Fruit fly (Drosophila melanogaster) whole organism, embryonic: Measurements from ENCODE around the gene Agpat1.

ENCODE experiments used
- Atf-2 ChIP-seq: fragments of 200-800 bp; sonication (Bioruptor generic); optimal IDR thresholded peaks from 2 replicates; lab custom pipeline; 2016; ENCODE audit warnings: missing biosample characterization, missing genetic modification characterization
- BEAF-32 ChIP-seq: fragments of 200-800 bp; sonication (Bioruptor generic); optimal IDR thresholded peaks from 3 replicates; lab custom pipeline; 2017; ENCODE audit warnings: missing biosample characterization, missing genetic modification characterization, mild to moderate bottlenecking, moderate library complexity, missing genetic modification reagents
- CG10366 ChIP-seq: fragments of 200-800 bp; sonication (Bioruptor generic); IDR thresholded peaks from 2 replicates; pipeline ENCODE4 v1.3.6; 2022; ENCODE audit warnings: missing biosample characterization, missing genetic modification characterization
- CG10565 ChIP-seq: fragments of 200-800 bp; sonication (Bioruptor generic); optimal IDR thresholded peaks from 3 replicates; lab custom pipeline; 2016; ENCODE audit warnings: missing biosample characterization, mild to moderate bottlenecking, missing genetic modification characterization
- CG11247 ChIP-seq: fragments of 200-800 bp; sonication (Bioruptor generic); IDR thresholded peaks from 2 replicates; pipeline ENCODE4 v1.3.6; 2022; ENCODE audit warnings: missing biosample characterization, missing genetic modification characterization
- CG14860 ChIP-seq: fragments of 200-800 bp; sonication (Bioruptor generic); IDR thresholded peaks from 3 replicates; pipeline ENCODE4 v1.3.6; 2022; ENCODE audit warnings: missing biosample characterization, missing genetic modification characterization; ENCODE audit not compliant: partially characterized antibody
- CG2712 ChIP-seq: fragments of 200-800 bp; optimal IDR thresholded peaks from 3 replicates; lab custom pipeline; 2019; ENCODE audit warnings: missing biosample characterization, mild to moderate bottlenecking, missing genetic modification characterization, moderate library complexity
- CG2889 ChIP-seq: fragments of 200-800 bp; sonication (Bioruptor generic); IDR thresholded peaks from 3 replicates; pipeline ENCODE4 v1.3.6; 2022; ENCODE audit warnings: missing biosample characterization, missing genetic modification characterization
- CG3995 ChIP-seq: fragments of 200-800 bp; sonication (Bioruptor generic); optimal IDR thresholded peaks from 3 replicates; lab custom pipeline; 2016; ENCODE audit warnings: missing biosample characterization, missing genetic modification characterization
- CG43689 ChIP-seq: fragments of 200-800 bp; sonication (Bioruptor generic); IDR thresholded peaks from 2 replicates; pipeline ENCODE4 v1.3.6; 2022; ENCODE audit warnings: missing biosample characterization, missing genetic modification characterization
- CG4707 ChIP-seq: fragments of 200-800 bp; sonication (Bioruptor generic); optimal IDR thresholded peaks from 2 replicates; lab custom pipeline; 2018; ENCODE audit warnings: missing biosample characterization, mild to moderate bottlenecking, missing genetic modification characterization, moderate library complexity
- CG6272 ChIP-seq: fragments of 200-800 bp; sonication (Bioruptor generic); IDR thresholded peaks from 2 replicates; pipeline ENCODE4 v1.3.6; 2022; ENCODE audit warnings: missing biosample characterization, missing genetic modification characterization
- CG6765 ChIP-seq: fragments of 200-800 bp; sonication (Bioruptor generic); optimal IDR thresholded peaks from 3 replicates; lab custom pipeline; 2017; ENCODE audit warnings: missing biosample characterization, mild to moderate bottlenecking, missing genetic modification characterization
- CG7786 ChIP-seq: fragments of 200-800 bp; sonication (Bioruptor generic); optimal IDR thresholded peaks from 2 replicates; lab custom pipeline; 2016; ENCODE audit warnings: missing biosample characterization, missing genetic modification characterization
- CG8478 ChIP-seq: fragments of >200 bp; optimal IDR thresholded peaks from 2 replicates; lab custom pipeline; 2018
- CG9215 ChIP-seq: fragments of 200-800 bp; sonication (Bioruptor generic); IDR thresholded peaks from 2 replicates; pipeline ENCODE4 v1.3.6; 2022; ENCODE audit warnings: missing biosample characterization, missing genetic modification characterization
- CG9797 ChIP-seq: fragments of 200-800 bp; sonication (Bioruptor generic); optimal IDR thresholded peaks from 3 replicates; lab custom pipeline; 2018; ENCODE audit warnings: missing biosample characterization, mild to moderate bottlenecking, missing genetic modification characterization
- CG9932 ChIP-seq: fragments of 200-800 bp; sonication (Bioruptor generic); IDR thresholded peaks from 2 replicates; pipeline ENCODE4 v1.3.6; 2022; ENCODE audit warnings: missing biosample characterization, missing genetic modification characterization
- CHES-1-like ChIP-seq: fragments of 200-800 bp; sonication (Bioruptor generic); optimal IDR thresholded peaks from 2 replicates; lab custom pipeline; 2016; ENCODE audit warnings: missing biosample characterization, missing genetic modification characterization
- CoRest ChIP-seq: fragments of 200-800 bp; sonication (Bioruptor generic); optimal IDR thresholded peaks from 3 replicates; lab custom pipeline; 2018; ENCODE audit warnings: missing biosample characterization, mild to moderate bottlenecking, missing genetic modification characterization, moderate library complexity
- Eip74EF ChIP-seq, 2 experiments: fragments of 200-800 bp in 1 of 2; fragments of >200 bp in 1 of 2; sonication (Bioruptor generic) in 1 of 2; optimal IDR thresholded peaks; 2 replicates each; lab custom pipeline; 2017 to 2019; ENCODE audit warnings: missing biosample characterization in 2 of 2, missing genetic modification characterization in 2 of 2, mild to moderate bottlenecking in 1 of 2, moderate library complexity in 1 of 2
- Fer2 ChIP-seq: fragments of 200-800 bp; sonication (Bioruptor generic); optimal IDR thresholded peaks from 2 replicates; lab custom pipeline; 2018; ENCODE audit warnings: missing biosample characterization, mild to moderate bottlenecking, missing genetic modification characterization, moderate library complexity
- Gsc ChIP-seq: fragments of 200-800 bp; sonication (Bioruptor generic); IDR thresholded peaks from 2 replicates; pipeline ENCODE4 v1.3.6; 2022; ENCODE audit warnings: missing biosample characterization, missing genetic modification characterization
- HmgD ChIP-seq: fragments of 200-800 bp; sonication (Bioruptor generic); optimal IDR thresholded peaks from 3 replicates; lab custom pipeline; 2016; ENCODE audit warnings: missing biosample characterization, missing genetic modification characterization
- Hsf ChIP-seq: fragments of 200-800 bp; sonication (Bioruptor generic); optimal IDR thresholded peaks from 3 replicates; lab custom pipeline; 2016; ENCODE audit warnings: missing biosample characterization, missing genetic modification characterization
- Max ChIP-seq: fragments of 200-800 bp; sonication (Bioruptor generic); optimal IDR thresholded peaks from 2 replicates; lab custom pipeline; 2016; ENCODE audit warnings: missing biosample characterization, mild to moderate bottlenecking, missing genetic modification characterization
- Vsx1 ChIP-seq: fragments of 200-800 bp; sonication (Bioruptor generic); optimal IDR thresholded peaks from 2 replicates; lab custom pipeline; 2017; ENCODE audit warnings: missing biosample characterization, mild to moderate bottlenecking, missing genetic modification characterization, missing genetic modification reagents
- Xrp1 ChIP-seq: fragments of 200-800 bp; sonication (Bioruptor generic); IDR thresholded peaks from 2 replicates; pipeline ENCODE4 v1.3.6; 2022; ENCODE audit warnings: missing biosample characterization, missing genetic modification characterization
- chif ChIP-seq, 2 experiments: fragments of 200-800 bp; sonication (Bioruptor generic); optimal IDR thresholded peaks; 3 replicates each; lab custom pipeline; 2016; ENCODE audit warnings: missing biosample characterization in 2 of 2, missing genetic modification characterization in 2 of 2
- en ChIP-seq: fragments of 200-800 bp; sonication (Bioruptor generic); optimal IDR thresholded peaks from 2 replicates; lab custom pipeline; 2016; ENCODE audit warnings: missing biosample characterization, missing genetic modification characterization
- ewg ChIP-seq: fragments of 200-800 bp; sonication (Bioruptor generic); optimal IDR thresholded peaks from 3 replicates; lab custom pipeline; 2017; ENCODE audit warnings: mild to moderate bottlenecking, missing biosample characterization, missing genetic modification reagents, missing genetic modification characterization
- fd64A ChIP-seq: fragments of 200-800 bp; sonication (Bioruptor generic); optimal IDR thresholded peaks from 3 replicates; lab custom pipeline; 2018; ENCODE audit warnings: missing biosample characterization, mild to moderate bottlenecking, missing genetic modification characterization
- grn ChIP-seq: fragments of 200-800 bp; sonication (Bioruptor generic); optimal IDR thresholded peaks from 3 replicates; lab custom pipeline; 2017; ENCODE audit warnings: missing biosample characterization, missing genetic modification characterization
- gsb-n ChIP-seq: fragments of 200-800 bp; sonication (Bioruptor generic); optimal IDR thresholded peaks from 3 replicates; lab custom pipeline; 2018; ENCODE audit warnings: missing biosample characterization, mild to moderate bottlenecking, missing genetic modification characterization
- her ChIP-seq: fragments of 200-800 bp; sonication (Bioruptor generic); optimal IDR thresholded peaks from 2 replicates; lab custom pipeline; 2016; ENCODE audit warnings: missing biosample characterization, missing genetic modification characterization
- kay ChIP-seq: fragments of 200-800 bp; sonication (Bioruptor generic); optimal IDR thresholded peaks from 2 replicates; lab custom pipeline; 2016; ENCODE audit warnings: missing biosample characterization, missing genetic modification characterization
- knrl ChIP-seq: fragments of 200-800 bp; sonication (Bioruptor generic); IDR thresholded peaks from 3 replicates; pipeline ENCODE4 v1.3.6; 2022; ENCODE audit warnings: missing biosample characterization, missing genetic modification characterization; ENCODE audit not compliant: partially characterized antibody
- lab ChIP-seq: fragments of 200-800 bp; sonication (Bioruptor generic); optimal IDR thresholded peaks from 3 replicates; lab custom pipeline; 2017; ENCODE audit warnings: missing biosample characterization, missing genetic modification characterization, mild to moderate bottlenecking, moderate library complexity, missing genetic modification reagents
- nau ChIP-seq: fragments of 200-800 bp; sonication (Bioruptor generic); optimal IDR thresholded peaks from 3 replicates; lab custom pipeline; 2017; ENCODE audit warnings: missing biosample characterization, mild to moderate bottlenecking, missing genetic modification characterization, missing genetic modification reagents
- pan ChIP-seq, 4 experiments: fragments of >200 bp in 3 of 4; fragments of 200-800 bp in 1 of 4; sonication (Bioruptor generic) in 1 of 4; optimal IDR thresholded peaks in 3 of 4; IDR thresholded peaks in 1 of 4; 2 replicates each; pipeline versions ENCODE4 v1.3.6 to Lab custom; 2017 to 2022; ENCODE audit warnings: missing biosample characterization in 2 of 4, missing genetic modification characterization in 2 of 4, mixed read lengths in 1 of 4
- pum ChIP-seq: fragments of 200-800 bp; sonication (Bioruptor generic); optimal IDR thresholded peaks from 2 replicates; lab custom pipeline; 2016; ENCODE audit warnings: missing biosample characterization, missing genetic modification characterization
- salm ChIP-seq: fragments of 200-800 bp; sonication (Bioruptor generic); optimal IDR thresholded peaks from 2 replicates; lab custom pipeline; 2018; ENCODE audit warnings: missing biosample characterization, mild to moderate bottlenecking, missing genetic modification characterization
- slp2 ChIP-seq: fragments of 200-800 bp; sonication (Bioruptor generic); optimal IDR thresholded peaks from 2 replicates; lab custom pipeline; 2016; ENCODE audit warnings: missing biosample characterization, missing genetic modification characterization
- sr ChIP-seq: fragments of 200-800 bp; sonication (Bioruptor generic); IDR thresholded peaks from 3 replicates; pipeline ENCODE4 v1.3.6; 2022; ENCODE audit warnings: missing biosample characterization, missing genetic modification characterization
- stc ChIP-seq: fragments of 200-800 bp; sonication (Bioruptor generic); IDR thresholded peaks from 2 replicates; pipeline ENCODE4 v1.3.6; 2022; ENCODE audit warnings: missing biosample characterization, missing genetic modification characterization
- tgo ChIP-seq: fragments of 200-800 bp; sonication (Bioruptor generic); IDR thresholded peaks from 3 replicates; pipeline ENCODE4 v1.3.6; 2022; ENCODE audit warnings: missing biosample characterization, missing genetic modification characterization
- trh ChIP-seq: fragments of 200-800 bp; sonication (Bioruptor generic); optimal IDR thresholded peaks from 2 replicates; lab custom pipeline; 2016; ENCODE audit warnings: missing biosample characterization, missing genetic modification characterization
- vnd ChIP-seq: fragments of 200-800 bp; sonication (Bioruptor generic); IDR thresholded peaks from 3 replicates; pipeline ENCODE4 v1.3.6; 2022; ENCODE audit warnings: missing biosample characterization, missing genetic modification characterization; ENCODE audit not compliant: partially characterized antibody
- wor ChIP-seq: fragments of 200-800 bp; sonication (Bioruptor generic); IDR thresholded peaks from 2 replicates; pipeline ENCODE4 v1.3.6; 2022; ENCODE audit warnings: missing biosample characterization, missing genetic modification characterization
- zf30C ChIP-seq: fragments of 200-800 bp; sonication (Bioruptor generic); optimal IDR thresholded peaks from 3 replicates; lab custom pipeline; 2018; ENCODE audit warnings: missing biosample characterization, mild to moderate bottlenecking, missing genetic modification characterization

Gene Agpat1

dm6 chrX:12752196-12752595 is 12.9 kb upstream of the Agpat1 start (continued):
- TF ChIP-seq wor (GFP tag; lab: Robert Waterston, UW) (peak; percentile 97), sr (GFP tag; lab: Robert Waterston, UW) (peak; percentile 94), CG14860 (GFP tag; lab: Robert Waterston, UW) (no peak), Fer2 (tag; lab: Kevin White, UChicago) (peak; percentile 98), CG9932 (GFP tag; lab: Robert Waterston, UW) (peak; percentile 100), tgo (peak; percentile 99), Xrp1 (GFP tag; lab: Robert Waterston, UW) (peak; percentile 100), knrl (GFP tag; lab: Robert Waterston, UW) (no peak), Max (GFP tag; lab: Kevin White, UChicago) (peak; percentile 99), CG8478 (peak; percentile 33), chif (GFP tag; optimal IDR thresholded peaks at IDR 0.05; lab: Kevin White, UChicago) (peak; percentile 99), gsb-n (tag; lab: Kevin White, UChicago) (peak; percentile 98), grn (peak; percentile 89), Hsf (GFP tag; lab: Kevin White, UChicago) (peak; percentile 100), Eip74EF (GFP tag; optimal IDR thresholded peaks at IDR 0.05; lab: Kevin White, UChicago) (peak in 1 of 2 experiments; percentile 97), CG3995 (GFP tag; lab: Kevin White, UChicago) (peak; percentile 89), kay (peak; percentile 93), trh (peak; percentile 99), slp2 (GFP tag; lab: Kevin White, UChicago) (peak; percentile 94), CG4707 (GFP tag; lab: Kevin White, UChicago) (peak; percentile 96), zf30C (GFP tag; lab: Kevin White, UChicago) (peak; percentile 99), Vsx1 (GFP tag; lab: Kevin White, UChicago) (peak; percentile 96), CG2889 (GFP tag; lab: Robert Waterston, UW) (peak; percentile 98), CG10565 (GFP tag; lab: Kevin White, UChicago) (peak; percentile 97), pan (optimal IDR thresholded peaks at IDR 0.05; lab: Kevin White, UChicago) (no peak), pan (GFP tag; optimal IDR thresholded peaks at IDR 0.05 in 1 of 2, IDR thresholded peaks at IDR 0.05 in 1 of 2) (peak in 1 of 2 experiments; percentile 99), CG2712 (tag; lab: Kevin White, UChicago) (peak; percentile 99), CG6272 (GFP tag; lab: Robert Waterston, UW) (peak; percentile 98), CG11247 (peak; percentile 99), pum (GFP tag; lab: Kevin White, UChicago) (peak; percentile 99), nau (peak; percentile 97), CHES-1-like (GFP tag; lab: Kevin White, UChicago) (peak; percentile 100), CG9215 (peak; percentile 98), BEAF-32 (GFP tag; lab: Kevin White, UChicago) (peak; percentile 36), lab (peak; percentile 100), Atf-2 (GFP tag; lab: Kevin White, UChicago) (peak; percentile 99), CG6765 (GFP tag; lab: Kevin White, UChicago) (peak; percentile 98), CG43689 (GFP tag; lab: Robert Waterston, UW) (peak; percentile 97), HmgD (peak; percentile 99), CG10366 (peak; percentile 99), salm (peak; percentile 97), vnd (GFP tag; lab: Robert Waterston, UW) (no peak), fd64A (GFP tag; lab: Kevin White, UChicago) (peak; percentile 90), en (GFP tag; lab: Kevin White, UChicago) (peak; percentile 91), CoRest (tag; lab: Kevin White, UChicago) (peak; percentile 99), ewg (peak; percentile 96), Gsc (GFP tag; lab: Robert Waterston, UW) (peak; percentile 98), CG7786 (peak; percentile 100), stc (peak; percentile 98), CG9797 (GFP tag; lab: Kevin White, UChicago) (peak; percentile 64), her (GFP tag; lab: Kevin White, UChicago) (peak; percentile 98)
